Fruit fly (Drosophila melanogaster) whole organism, pupa: ENCODE measurements around the gene Rpn5.

Experiments used
- CG10348 ChIP-seq: fragments of 200-800 bp; sonication (Bioruptor generic); IDR thresholded peaks from 2 replicates; pipeline ENCODE4 v1.3.6; 2022; ENCODE audit warnings: missing biosample characterization, missing genetic modification characterization
- CG12605 ChIP-seq: fragments of 200-800 bp; sonication (Bioruptor generic); IDR thresholded peaks from 2 replicates; pipeline ENCODE4 v1.3.6; 2022; ENCODE audit warnings: missing biosample characterization, missing genetic modification characterization
- CG13204 ChIP-seq: fragments of 200-800 bp; sonication (Bioruptor generic); optimal IDR thresholded peaks from 2 replicates; lab custom pipeline; 2018; ENCODE audit warnings: missing biosample characterization, mild to moderate bottlenecking, missing genetic modification characterization, moderate library complexity
- CG14655 ChIP-seq: fragments of 200-800 bp; sonication (Bioruptor generic); optimal IDR thresholded peaks from 3 replicates; lab custom pipeline; 2017; ENCODE audit warnings: mild to moderate bottlenecking, missing biosample characterization, missing genetic modification reagents, missing genetic modification characterization
- CG15710 ChIP-seq: fragments of 200-800 bp; sonication (Bioruptor generic); optimal IDR thresholded peaks from 2 replicates; lab custom pipeline; 2018; ENCODE audit warnings: missing biosample characterization, mild to moderate bottlenecking, missing genetic modification characterization, moderate library complexity
- CG17806 ChIP-seq: fragments of 200-800 bp; sonication (Bioruptor generic); optimal IDR thresholded peaks from 2 replicates; lab custom pipeline; 2018; ENCODE audit warnings: missing biosample characterization, mild to moderate bottlenecking, missing genetic modification characterization, moderate library complexity
- CG32121 ChIP-seq: fragments of 200-800 bp; sonication (Bioruptor generic); IDR thresholded peaks from 2 replicates; pipeline ENCODE4 v1.3.6; 2022; ENCODE audit warnings: missing biosample characterization, missing genetic modification characterization
- CG34367 ChIP-seq: fragments of 200-800 bp; sonication (Bioruptor generic); optimal IDR thresholded peaks from 2 replicates; lab custom pipeline; 2018; ENCODE audit warnings: missing biosample characterization, mild to moderate bottlenecking, missing genetic modification characterization
- CG4496 ChIP-seq: fragments of 200-800 bp; sonication (Bioruptor generic); IDR thresholded peaks from 3 replicates; pipeline ENCODE4 v1.3.6; 2022; ENCODE audit warnings: missing biosample characterization, missing genetic modification characterization
- CG8159 ChIP-seq: fragments of 200-800 bp; sonication (Bioruptor generic); optimal IDR thresholded peaks from 3 replicates; lab custom pipeline; 2018; ENCODE audit warnings: missing biosample characterization, mild to moderate bottlenecking, missing genetic modification characterization, moderate library complexity
- CG8301 ChIP-seq: fragments of 200-800 bp; sonication (Bioruptor generic); optimal IDR thresholded peaks from 2 replicates; lab custom pipeline; 2018; ENCODE audit warnings: missing biosample characterization, mild to moderate bottlenecking, missing genetic modification characterization
- CG9948 ChIP-seq: fragments of 200-800 bp; sonication (Bioruptor generic); optimal IDR thresholded peaks from 2 replicates; lab custom pipeline; 2018; ENCODE audit warnings: missing biosample characterization, mild to moderate bottlenecking, missing genetic modification characterization, moderate library complexity
- D1 ChIP-seq: fragments of 200-800 bp; sonication (Bioruptor generic); optimal IDR thresholded peaks from 2 replicates; lab custom pipeline; 2018; ENCODE audit warnings: missing biosample characterization, mild to moderate bottlenecking, missing genetic modification characterization, moderate library complexity
- EcR ChIP-seq: fragments of 200-800 bp; sonication (Bioruptor generic); optimal IDR thresholded peaks from 3 replicates; lab custom pipeline; 2019; ENCODE audit warnings: missing biosample characterization, missing genetic modification characterization, mild to moderate bottlenecking, moderate library complexity, missing genetic modification reagents
- Ets98B ChIP-seq: fragments of 200-800 bp; sonication (Bioruptor generic); IDR thresholded peaks from 2 replicates; pipeline ENCODE4 v1.3.6; 2022; ENCODE audit warnings: missing biosample characterization, missing genetic modification characterization
- Pif1A ChIP-seq: fragments of 200-800 bp; sonication (Bioruptor generic); optimal IDR thresholded peaks from 3 replicates; lab custom pipeline; 2016; ENCODE audit warnings: missing biosample characterization, missing genetic modification characterization
- Pif1B ChIP-seq: fragments of 200-800 bp; sonication (Bioruptor generic); optimal IDR thresholded peaks from 3 replicates; lab custom pipeline; 2016; ENCODE audit warnings: missing biosample characterization, missing genetic modification characterization
- Snoo ChIP-seq: fragments of 200-800 bp; sonication (Bioruptor generic); optimal IDR thresholded peaks from 3 replicates; lab custom pipeline; 2017; ENCODE audit warnings: missing biosample characterization, mild to moderate bottlenecking, missing genetic modification characterization, inconsistent platforms
- fd96Ca ChIP-seq: fragments of 200-800 bp; sonication (Bioruptor generic); IDR thresholded peaks from 3 replicates; pipeline ENCODE4 v1.3.6; 2022; ENCODE audit warnings: missing biosample characterization, missing genetic modification characterization
- gl ChIP-seq: fragments of 200-800 bp; sonication (Bioruptor generic); optimal IDR thresholded peaks from 2 replicates; lab custom pipeline; 2018; ENCODE audit warnings: missing biosample characterization, mild to moderate bottlenecking, missing genetic modification characterization
- rn ChIP-seq: fragments of 200-800 bp; sonication (Bioruptor generic); IDR thresholded peaks from 2 replicates; pipeline ENCODE4 v1.3.6; 2022; ENCODE audit warnings: missing biosample characterization, missing genetic modification characterization

Gene Rpn5

DNA sequence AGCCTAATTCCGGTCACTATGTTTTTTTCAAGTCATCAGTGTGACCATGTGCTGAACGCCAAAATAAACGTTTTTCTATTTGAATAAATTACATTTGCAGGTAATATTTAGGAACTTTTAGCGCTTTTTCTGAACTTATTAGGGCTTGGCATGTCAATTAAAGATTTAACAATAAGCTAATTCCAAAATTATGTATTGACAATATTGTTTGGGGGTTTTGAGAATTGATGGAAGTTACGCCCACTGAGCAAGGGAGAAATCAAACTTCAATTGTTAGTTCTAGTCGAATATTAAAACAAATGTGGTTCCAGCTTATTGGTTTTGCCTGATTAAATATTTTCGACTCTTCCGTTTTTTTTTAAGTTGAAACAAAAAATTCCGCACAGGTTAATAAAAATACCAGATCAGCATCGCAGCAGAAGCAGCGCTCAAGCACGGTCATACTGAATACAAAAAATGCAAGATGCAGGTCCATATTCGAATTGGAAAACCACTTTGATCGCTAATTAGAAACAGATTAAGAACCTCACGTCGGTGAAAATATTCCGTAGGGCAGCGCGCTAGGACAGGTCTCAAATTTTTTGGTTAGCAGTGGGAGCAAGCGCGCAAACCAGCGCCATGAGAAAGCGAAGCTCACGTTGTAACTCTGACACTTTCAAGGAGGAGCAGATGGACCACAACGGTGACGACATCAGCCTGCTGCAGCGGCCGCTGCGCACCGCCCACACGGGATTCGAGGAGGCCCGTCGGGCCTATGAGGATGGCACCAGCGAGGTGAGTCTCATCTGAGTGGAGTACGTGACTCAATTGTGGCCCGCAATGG is 5.2 kb downstream of the Rpn5 start, which contains the start of the genes PSMG1 and CG10979:
Gene PSMG1, minus strand, starts transcription at position 51 of the 823 bp plus-strand sequence.
Gene CG10979, plus strand, starts transcription at position 439 of the 823 bp plus-strand sequence.
- no peak for TF ChIP-seq Ets98B (GFP tag; lab: Robert Waterston, UW)
- TF ChIP-seq fd96Ca (GFP tag; lab: Robert Waterston, UW): no peak
- TF ChIP-seq gl (tag; lab: Kevin White, UChicago): no peak
- no peak for TF ChIP-seq CG12605 (GFP tag; lab: Robert Waterston, UW)
- TF ChIP-seq CG8159 (tag; lab: Kevin White, UChicago): no peak
- no peak for TF ChIP-seq Pif1A (GFP tag; lab: Kevin White, UChicago)

DNA sequence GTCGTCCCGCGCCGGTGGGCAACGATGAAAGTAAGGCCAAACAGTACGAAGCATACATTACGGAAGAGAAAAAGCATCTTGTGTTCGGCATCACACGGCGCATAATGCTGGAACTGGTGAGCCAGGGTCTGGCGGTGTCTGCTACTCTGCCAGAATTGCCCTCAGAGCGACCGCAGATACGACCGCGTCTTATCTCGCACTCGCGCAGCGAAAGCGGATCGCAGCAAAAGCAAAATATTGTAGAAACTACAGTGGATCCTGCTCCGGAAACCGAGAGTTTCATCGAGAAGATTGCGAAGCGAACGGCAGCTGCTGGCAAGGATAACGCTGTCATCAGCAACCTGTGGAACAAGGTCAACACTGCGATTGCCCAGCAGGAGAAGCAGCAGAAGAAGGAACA is 8.4 kb downstream of the Rpn5 start:
- no peak for TF ChIP-seq Pif1A (GFP tag; lab: Kevin White, UChicago)
- TF ChIP-seq CG13204 (GFP tag; lab: Kevin White, UChicago): no peak
- TF ChIP-seq CG34367 (tag; lab: Kevin White, UChicago): no peak
- TF ChIP-seq CG32121 (GFP tag; lab: Robert Waterston, UW): no peak
- TF ChIP-seq CG10348 (GFP tag; lab: Robert Waterston, UW): no peak
- TF ChIP-seq rn (GFP tag; lab: Robert Waterston, UW): no peak
- no peak for TF ChIP-seq EcR (GFP tag; lab: Kevin White, UChicago)
- no peak for TF ChIP-seq CG8301 (tag; lab: Kevin White, UChicago)
- TF ChIP-seq CG9948 (tag; lab: Kevin White, UChicago): no peak
- TF ChIP-seq fd96Ca (GFP tag; lab: Robert Waterston, UW): no peak
- TF ChIP-seq Ets98B (GFP tag; lab: Robert Waterston, UW): no peak
- no peak for TF ChIP-seq D1
- no peak for TF ChIP-seq CG17806 (tag; lab: Kevin White, UChicago)
- no peak for TF ChIP-seq Snoo (tag; lab: Kevin White, UChicago)
- no peak for TF ChIP-seq Pif1B (GFP tag; lab: Kevin White, UChicago)
- no peak for TF ChIP-seq CG15710 (tag; lab: Kevin White, UChicago)
- no peak for TF ChIP-seq gl (tag; lab: Kevin White, UChicago)
- TF ChIP-seq, all 21 proteins: peak for 0

DNA sequence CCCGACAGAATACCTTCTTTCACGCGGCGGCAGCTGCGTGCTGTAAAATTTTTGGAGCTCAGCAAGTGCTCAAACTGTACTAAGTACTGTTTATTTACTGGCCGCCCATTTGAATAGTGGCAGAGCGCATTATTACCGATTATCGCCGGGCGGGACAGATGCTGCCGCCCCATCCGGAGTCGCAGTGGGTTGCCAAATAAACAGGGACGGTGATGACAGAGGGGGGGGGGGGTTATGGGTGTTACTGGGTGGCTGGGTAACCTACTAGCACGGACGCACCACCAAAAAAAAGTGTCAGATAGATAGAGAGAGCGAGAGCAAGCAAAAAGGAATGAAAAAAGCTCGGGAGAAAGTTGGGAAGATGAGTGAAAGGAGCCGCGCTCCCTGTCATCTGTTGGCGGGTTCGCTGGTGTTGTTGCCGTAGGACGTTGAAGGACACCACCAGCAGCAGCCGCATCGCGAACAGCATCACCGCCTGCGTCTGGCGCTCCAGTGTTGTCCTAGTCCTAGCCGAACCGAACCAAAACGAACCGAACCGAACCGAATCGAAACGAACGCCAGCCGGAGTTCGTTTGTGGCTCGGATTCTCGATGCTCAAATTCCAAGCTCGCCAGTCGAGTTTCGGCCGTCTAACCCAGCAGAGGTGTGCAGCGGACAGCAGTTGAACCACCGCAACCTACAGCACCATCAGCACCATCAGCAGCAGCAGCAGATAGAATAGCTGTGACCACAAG is 12.6 kb downstream of the Rpn5 start, which contains the start of gene CG11000:
Gene CG11000, plus strand, starts transcription at position 626 of the 734 bp plus-strand sequence.
- no peak for TF ChIP-seq rn (GFP tag; lab: Robert Waterston, UW)
- TF ChIP-seq CG34367 (tag; lab: Kevin White, UChicago): no peak
- TF ChIP-seq CG13204 (GFP tag; lab: Kevin White, UChicago): peak; percentile 44

DNA sequence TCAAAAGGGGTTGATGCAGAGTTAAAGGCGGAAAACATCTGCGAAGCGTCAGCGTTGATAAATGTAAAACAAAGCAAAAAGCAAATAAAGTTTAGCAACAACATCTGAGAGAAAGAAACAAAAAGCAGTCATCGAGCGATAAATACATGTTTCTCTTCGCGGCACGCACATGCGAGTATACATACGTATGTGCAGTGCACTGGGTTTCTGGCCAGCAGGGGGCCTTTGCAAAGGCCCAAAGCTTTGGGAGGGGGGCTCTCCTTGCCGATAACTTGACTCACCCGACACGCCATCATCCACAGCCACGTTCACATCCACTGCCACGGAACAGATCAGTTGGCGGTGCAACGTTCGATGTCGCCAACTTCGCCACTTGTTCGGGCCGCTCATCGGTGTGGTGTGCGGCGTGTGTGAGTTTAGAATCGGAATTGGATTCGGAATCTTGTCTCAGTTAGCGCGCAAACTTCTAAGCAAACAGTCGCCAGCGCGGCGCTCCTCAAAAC is 23.9 kb downstream of the Rpn5 start, which contains the start of gene CG42675:
Gene CG42675, plus strand, starts transcription at position 453 of the 503 bp plus-strand sequence.
- TF ChIP-seq CG4496 (GFP tag; lab: Robert Waterston, UW) (peak; percentile 63; the same call in 2 of the 3 replicates), CG8159 (tag; lab: Kevin White, UChicago) (no peak), CG32121 (GFP tag; lab: Robert Waterston, UW) (peak; percentile 14; the same call in 1 of the 2 replicates), CG15710 (tag; lab: Kevin White, UChicago) (no peak), CG14655 (no peak), fd96Ca (GFP tag; lab: Robert Waterston, UW) (no peak), Ets98B (GFP tag; lab: Robert Waterston, UW) (peak; percentile 37; the same call in 1 of the 2 replicates), CG9948 (tag; lab: Kevin White, UChicago) (no peak), CG10348 (GFP tag; lab: Robert Waterston, UW) (no peak)

DNA sequence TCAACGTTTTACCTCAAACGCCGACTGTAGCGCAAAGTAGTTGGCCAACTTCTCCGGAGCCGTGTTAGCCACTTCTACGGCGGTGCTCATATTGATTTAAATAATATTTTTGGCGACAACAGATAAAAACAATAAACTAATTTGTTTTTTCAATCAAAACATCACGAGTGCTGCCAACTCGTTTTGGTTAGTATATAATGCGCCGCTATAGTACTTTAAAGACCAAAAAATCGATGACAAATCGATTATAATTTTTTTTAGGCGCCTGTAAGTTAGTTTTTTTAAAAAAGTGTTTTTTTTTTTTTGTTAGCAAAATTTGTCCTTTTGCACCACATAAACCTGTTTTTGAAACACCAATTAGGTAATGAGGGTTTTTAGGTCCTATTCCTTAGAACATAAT is 31.9 kb downstream of the Rpn5 start, which contains the start of gene Hpr1:
Gene Hpr1, minus strand, starts transcription at position 198 of the 400 bp plus-strand sequence.
- TF ChIP-seq fd96Ca (GFP tag; lab: Robert Waterston, UW): no peak
- TF ChIP-seq CG13204 (GFP tag; lab: Kevin White, UChicago): no peak
- TF ChIP-seq CG10348 (GFP tag; lab: Robert Waterston, UW): no peak
- no peak for TF ChIP-seq CG15710 (tag; lab: Kevin White, UChicago)
- TF ChIP-seq CG8301 (tag; lab: Kevin White, UChicago): no peak
- TF ChIP-seq CG32121 (GFP tag; lab: Robert Waterston, UW): no peak
- TF ChIP-seq CG17806 (tag; lab: Kevin White, UChicago): no peak
- TF ChIP-seq gl (tag; lab: Kevin White, UChicago): no peak
- TF ChIP-seq CG9948 (tag; lab: Kevin White, UChicago): no peak
